Fruit fly (Drosophila melanogaster): ENCODE measurements around the gene Mco4.
A peak's percentile ranks its signal among the peaks of the same experiment; 100 is the strongest.

The Mco4 gene

DNA sequence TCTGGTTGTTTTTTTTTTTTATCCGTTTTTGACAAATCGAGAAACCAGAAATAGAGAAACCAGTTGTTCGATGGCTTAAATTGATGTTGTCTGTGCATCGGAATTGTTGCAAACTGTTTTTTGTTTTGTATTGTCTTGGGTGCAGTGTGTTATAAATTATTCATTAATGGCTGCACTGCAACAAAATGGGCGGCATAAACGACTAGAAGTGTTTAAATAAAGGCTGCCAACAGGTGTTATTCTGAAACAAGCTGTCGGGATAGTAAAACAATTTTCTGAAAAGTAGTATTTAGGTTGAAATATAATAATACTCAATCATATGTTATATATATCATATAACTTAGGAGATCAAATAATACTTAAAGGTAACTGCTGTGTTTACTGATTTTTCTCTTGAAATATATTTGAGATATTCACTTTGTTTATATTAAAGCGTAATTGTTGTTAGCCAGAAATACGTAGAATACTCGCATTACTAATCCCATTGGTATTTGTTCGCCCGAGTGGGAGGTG is 19.5 kb downstream of the Mco4 start:
- no peak for TF ChIP-seq noc (tag; optimal IDR thresholded peaks at IDR 0.05)

- TF ChIP-seq noc (tag; optimal IDR thresholded peaks at IDR 0.05): no peak
These were observed 21.2 kb downstream of the Mco4 start for dm6 chrX:17834754-17835153.

- no peak for TF ChIP-seq noc (tag; optimal IDR thresholded peaks at IDR 0.05)
These were observed 21.9 kb downstream of the Mco4 start for dm6 chrX:17833986-17834385.

dm6 chrX:17832163-17833014 is 23.5 kb downstream of the Mco4 start:
- TF ChIP-seq noc (tag; optimal IDR thresholded peaks at IDR 0.05): no peak

DNA sequence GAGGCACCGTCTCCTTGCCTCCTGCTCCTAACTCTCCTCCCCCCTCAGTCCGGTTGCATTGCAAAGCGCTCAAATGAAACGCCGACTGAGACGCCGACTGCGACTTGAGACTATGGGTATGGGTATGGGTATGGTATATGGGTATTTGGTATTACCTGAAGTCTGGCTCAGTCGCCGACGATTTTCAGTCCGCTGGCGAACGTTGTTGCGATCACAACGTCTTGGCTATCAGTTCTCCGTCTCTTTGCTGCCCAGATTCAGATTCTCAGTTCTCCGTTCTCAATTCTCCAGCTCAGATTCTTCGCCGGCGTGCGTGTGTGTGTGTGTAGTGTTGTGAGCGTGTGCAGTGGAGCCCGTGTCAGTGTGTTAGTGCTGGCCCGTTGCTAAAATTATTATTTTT is 25.3 kb downstream of the Mco4 start, which contains the start of gene CG6398:
CG6398 (plus strand) TSS at position 185 of the 400 bp plus-strand sequence.
- TF ChIP-seq noc (tag; optimal IDR thresholded peaks at IDR 0.05): no peak

dm6 chrX:17830211-17830616 is 25.7 kb downstream of the Mco4 start:
- peak; percentile 31 for TF ChIP-seq noc (tag; optimal IDR thresholded peaks at IDR 0.05)

dm6 chrX:17829083-17829997 is 26.6 kb downstream of the Mco4 start:
- no peak for TF ChIP-seq noc (tag; optimal IDR thresholded peaks at IDR 0.05)

DNA sequence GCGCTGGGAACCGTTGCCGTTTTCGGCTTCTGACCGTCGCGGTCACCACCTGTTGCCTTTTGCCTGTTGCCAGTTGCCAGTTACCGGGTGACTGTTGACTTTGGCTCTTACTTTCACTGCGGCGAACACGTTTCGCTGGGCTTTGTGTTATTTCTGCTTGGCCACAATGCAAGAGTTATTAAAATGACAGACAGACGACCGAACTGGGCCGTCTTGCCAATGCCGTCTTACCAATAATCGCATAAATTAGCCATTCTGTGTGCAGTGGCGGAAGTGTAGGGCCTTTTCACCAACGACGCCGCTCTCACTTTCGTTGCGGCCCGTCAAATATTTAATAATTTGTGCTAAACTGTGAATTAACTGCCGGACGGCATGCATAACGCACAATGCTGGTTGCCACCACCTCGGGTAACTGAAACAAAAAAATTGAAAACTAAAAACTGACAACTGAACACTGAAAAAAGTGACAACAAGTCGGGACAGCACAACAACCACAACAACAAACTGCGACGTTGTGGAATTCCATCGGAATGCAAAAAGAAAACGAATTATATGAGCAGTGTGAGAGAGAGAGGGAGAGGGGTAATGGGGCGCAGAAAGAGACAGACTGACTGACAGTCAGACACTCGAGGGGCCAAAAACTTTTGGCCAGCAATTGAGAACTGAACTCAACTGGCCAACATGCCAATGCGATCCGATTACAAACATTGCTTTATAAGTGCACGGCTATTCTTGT is 27.5 kb downstream of the Mco4 start:
- TF ChIP-seq noc (tag; optimal IDR thresholded peaks at IDR 0.05): no peak

DNA sequence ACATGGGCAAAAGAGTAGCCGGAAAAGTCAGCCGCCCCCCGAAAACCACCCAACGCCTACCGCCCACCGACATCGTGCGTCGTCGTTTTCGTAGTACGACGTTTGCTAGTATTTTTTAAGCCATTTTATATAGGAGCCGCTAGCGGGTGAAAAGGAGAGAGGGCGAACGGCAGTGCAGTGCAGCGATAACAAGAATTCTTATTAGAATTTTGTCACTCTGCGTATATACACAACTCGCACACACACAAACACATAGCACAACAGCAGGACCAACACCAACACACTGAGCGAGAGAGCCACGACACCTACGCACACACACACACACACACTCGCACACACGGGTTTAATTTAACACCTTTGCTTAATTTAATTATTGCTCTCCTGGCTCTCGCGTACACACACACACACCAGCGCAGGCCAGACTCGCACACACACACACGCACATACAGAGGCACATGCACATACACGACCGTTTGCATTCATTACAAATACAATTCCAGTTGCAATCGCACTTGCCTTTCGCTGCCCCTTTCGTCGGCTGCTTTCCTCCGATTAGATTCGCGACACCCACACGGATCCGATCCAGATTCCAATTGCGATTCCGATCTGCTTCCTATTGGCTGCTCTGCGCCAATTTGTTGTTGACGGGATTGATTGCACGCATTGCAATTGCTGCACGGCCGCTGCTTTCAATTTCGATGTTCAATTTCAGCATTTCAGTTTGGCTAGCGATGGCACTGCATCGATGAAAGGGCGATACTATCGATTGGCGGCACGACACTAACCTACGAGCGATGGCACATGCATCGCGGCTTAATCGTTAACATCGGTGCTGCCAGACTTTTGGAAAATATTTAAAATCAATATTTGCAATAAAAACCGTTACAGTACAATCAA is 28.9 kb downstream of the Mco4 start, which contains the start of gene Socs16D:
Socs16D (minus strand) TSS at position 758 of the 897 bp plus-strand sequence.
- TF ChIP-seq noc (tag; optimal IDR thresholded peaks at IDR 0.05): no peak

DNA sequence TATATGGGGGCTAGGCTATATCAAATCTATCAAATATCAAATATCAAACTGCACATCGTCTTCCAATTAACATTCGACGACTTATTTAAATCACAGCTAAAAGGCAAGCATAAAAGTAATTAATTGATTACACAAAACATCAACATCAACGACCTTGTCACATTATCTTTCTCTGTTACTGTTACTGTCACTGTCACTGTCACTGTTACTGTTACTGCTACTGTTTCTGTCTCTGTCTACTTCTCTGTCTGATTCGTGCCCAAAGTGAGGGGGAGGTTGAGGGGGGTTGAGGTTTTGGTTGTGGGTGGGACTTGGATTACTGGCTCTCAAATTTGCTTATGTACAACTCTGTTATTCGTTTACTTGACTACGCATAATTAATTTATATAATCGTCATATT is 34.5 kb downstream of the Mco4 start:
- no peak for TF ChIP-seq noc (tag; optimal IDR thresholded peaks at IDR 0.05)

- no peak for TF ChIP-seq noc (tag; optimal IDR thresholded peaks at IDR 0.05)
These were observed 35.7 kb downstream of the Mco4 start for dm6 chrX:17820252-17820651.

dm6 chrX:17819635-17820139 is 36.2 kb downstream of the Mco4 start, which contains the start of gene CG12986:
TSS of gene CG12986 (minus strand) at chrX:17819685.
- TF ChIP-seq noc (tag; optimal IDR thresholded peaks at IDR 0.05): no peak

- no peak for TF ChIP-seq noc (tag; optimal IDR thresholded peaks at IDR 0.05)
These were observed 39.5 kb downstream of the Mco4 start for dm6 chrX:17816437-17816836.

DNA sequence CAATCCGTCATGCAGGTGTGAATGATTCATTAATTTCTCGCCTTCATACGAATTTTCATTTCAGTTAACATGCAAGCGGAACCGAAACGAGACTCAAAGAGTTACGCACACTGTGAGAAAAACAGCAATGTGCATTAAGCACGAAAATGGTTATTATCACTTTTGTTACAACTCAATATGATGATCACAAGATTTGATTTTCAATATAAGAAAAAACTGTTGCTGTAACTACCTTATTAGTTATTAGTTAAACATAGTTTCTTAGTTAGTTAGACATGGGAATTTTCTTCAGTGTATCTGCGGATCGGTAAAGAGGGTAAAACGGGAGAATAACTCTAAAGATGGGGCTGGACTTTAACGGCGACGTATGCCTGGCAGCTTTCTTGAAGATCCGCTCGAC is 41.1 kb downstream of the Mco4 start:
- no peak for TF ChIP-seq noc (tag; optimal IDR thresholded peaks at IDR 0.05)

Data from whole organism, larva.